Fruit fly (Drosophila melanogaster) whole organism, pupa: ENCODE results near the gene Cp190.
A peak's percentile ranks its signal among the peaks of the same experiment; 100 is the strongest.

Experiments used
- CG10348 ChIP-seq: fragments of 200-800 bp; sonication (Bioruptor generic); IDR thresholded peaks from 2 replicates; pipeline ENCODE4 v1.3.6; 2022; ENCODE audit warnings: missing biosample characterization, missing genetic modification characterization
- CG12605 ChIP-seq: fragments of 200-800 bp; sonication (Bioruptor generic); IDR thresholded peaks from 2 replicates; pipeline ENCODE4 v1.3.6; 2022; ENCODE audit warnings: missing biosample characterization, missing genetic modification characterization
- CG9948 ChIP-seq: fragments of 200-800 bp; sonication (Bioruptor generic); optimal IDR thresholded peaks from 2 replicates; lab custom pipeline; 2018; ENCODE audit warnings: missing biosample characterization, mild to moderate bottlenecking, missing genetic modification characterization, moderate library complexity

- peak; percentile 60 for TF ChIP-seq CG12605 (GFP tag; lab: Robert Waterston, UW)
- no peak for TF ChIP-seq CG9948 (tag; lab: Kevin White, UChicago)
- TF ChIP-seq CG10348 = no peak
Measured at dm6 chr3R:15250454-15250853, 24.6 kb downstream of the Cp190 start.
